Worm (Caenorhabditis elegans) whole organism, late embryonic: ENCODE results near the gene idpb-5.

Source experiments
- F13H6.1 ChIP-seq: sonication (generic microtip); optimal IDR thresholded peaks from 2 replicates; lab custom pipeline; 2016; ENCODE audit warnings: missing genetic modification characterization, missing compliant biosample characterization
- Y22D7AL.16 ChIP-seq: sonication (generic microtip); optimal IDR thresholded peaks from 2 replicates; lab custom pipeline; 2016; ENCODE audit warnings: missing genetic modification characterization, missing compliant biosample characterization
- ama-1 ChIP-seq: fragments of 150-350 bp; optimal IDR thresholded peaks from 2 replicates; lab custom pipeline; 2014
- ceh-24 ChIP-seq: sonication (generic microtip); optimal IDR thresholded peaks from 2 replicates; lab custom pipeline; 2016; ENCODE audit warnings: mild to moderate bottlenecking, missing genetic modification characterization, missing compliant biosample characterization
- dve-1 ChIP-seq: sonication (generic microtip); optimal IDR thresholded peaks from 2 replicates; lab custom pipeline; 2017; ENCODE audit warnings: antibody characterized with exemption, mild to moderate bottlenecking, missing genetic modification characterization, missing compliant biosample characterization
- hlh-30 ChIP-seq: sonication (generic microtip); optimal IDR thresholded peaks from 2 replicates; lab custom pipeline; 2017; ENCODE audit warnings: antibody characterized with exemption, missing genetic modification characterization, missing compliant biosample characterization; ENCODE audit not compliant: insufficient read depth
- pax-1 ChIP-seq: fragments of 150-350 bp; optimal IDR thresholded peaks from 2 replicates; lab custom pipeline; 2014; ENCODE audit warnings: missing biosample characterization, missing genetic modification characterization
- pqm-1 ChIP-seq: sonication (generic microtip); optimal IDR thresholded peaks from 2 replicates; lab custom pipeline; 2016; ENCODE audit warnings: missing genetic modification characterization, missing compliant biosample characterization

ce11 chrV:11845492-11845891 is 6.2 kb downstream of the idpb-5 start, which contains the start of gene hmp-1:
- TF ChIP-seq pqm-1 (tag; lab: Kevin White, UChicago) (no peak), pax-1 (tag; lab: Kevin White, UChicago) (no peak), Y22D7AL.16 (tag; lab: Kevin White, UChicago) (no peak), F13H6.1 (tag; lab: Kevin White, UChicago) (no peak), ama-1 (lab: Kevin White, UChicago) (no peak), ceh-24 (tag; lab: Kevin White, UChicago) (no peak), hlh-30 (no peak), dve-1 (tag; lab: Kevin White, UChicago) (no peak)
